Fruit fly (Drosophila melanogaster): ENCODE measurements around the gene Bro.

DNA sequence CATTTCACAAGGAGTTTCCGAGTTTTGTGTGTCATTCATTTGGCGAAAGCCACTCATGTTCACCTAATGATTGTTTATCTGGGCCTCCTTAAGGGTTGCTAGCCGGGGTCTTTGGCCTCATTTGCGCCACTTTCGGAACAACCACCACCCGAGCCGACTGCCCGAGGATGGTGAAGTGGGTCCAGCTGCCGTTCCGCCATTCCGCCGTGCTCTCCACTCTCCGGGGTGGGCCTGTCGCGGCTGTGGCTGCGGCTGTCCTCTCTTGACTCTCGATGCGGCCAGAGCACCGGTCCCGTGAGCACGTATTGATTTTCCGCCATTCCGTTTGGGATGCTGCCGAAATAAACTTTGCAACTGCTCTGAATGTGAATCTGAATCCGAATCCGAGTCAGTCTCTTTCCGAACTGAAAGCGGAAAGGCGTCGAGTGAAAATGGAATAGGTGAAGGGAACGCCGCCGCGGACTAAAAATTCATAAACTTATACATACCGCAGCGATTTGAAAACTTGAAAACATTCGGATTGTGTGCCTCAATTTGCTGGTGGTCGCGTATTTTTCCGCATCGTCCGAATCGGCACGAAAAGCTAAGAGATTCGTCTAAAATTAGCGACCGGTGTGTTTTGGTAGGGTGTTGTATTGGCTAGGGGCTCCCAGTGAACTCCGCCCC, 1.2 kb downstream of the Bro start, which contains the start of gene CG13920:
- TF ChIP-seq CTCF (optimal IDR thresholded peaks at IDR 0.05) (no peak), CG8478 (optimal IDR thresholded peaks at IDR 0.05) (no peak)

Measured in S2 (cell line).